Fruit fly (Drosophila melanogaster) S2 (cell line): Measurements from ENCODE around the gene mRpS23.

Experiments
- CG8478 ChIP-seq: fragments of >200 bp; optimal IDR thresholded peaks from 2 replicates; lab custom pipeline; 2018
- CTCF ChIP-seq, 2 experiments: fragments of >200 bp; optimal IDR thresholded peaks; 2 replicates each; lab custom pipeline; 2018

- TF ChIP-seq CG8478 (no peak), CTCF (optimal IDR thresholded peaks at IDR 0.05; lab: Kevin White, UChicago) (no peak)
These were observed 31.7 kb downstream of the mRpS23 start, which contains the start of gene CAH1 for dm6 chr2L:13803032-13803661.
